Fruit fly (Drosophila melanogaster) whole organism: ENCODE results near the gene CG18262.

Experiments
- CG8478 ChIP-seq: fragments of >200 bp; optimal IDR thresholded peaks from 2 replicates; lab custom pipeline; 2018; ENCODE audit warnings: inconsistent platforms
- Dll ChIP-seq: fragments of >200 bp; optimal IDR thresholded peaks from 2 replicates; lab custom pipeline; 2017
- EcR ChIP-seq, 2 experiments: fragments of >200 bp; optimal IDR thresholded peaks; 2 replicates each; lab custom pipeline; 2017; ENCODE audit warnings: missing biosample characterization in 2 of 2, missing genetic modification characterization in 2 of 2, missing genetic modification reagents in 2 of 2
- pan ChIP-seq: fragments of >200 bp; optimal IDR thresholded peaks from 2 replicates; lab custom pipeline; 2017
- psq ChIP-seq: fragments of >200 bp; optimal IDR thresholded peaks from 2 replicates; lab custom pipeline; 2017
- usp ChIP-seq: fragments of >200 bp; optimal IDR thresholded peaks from 2 replicates; lab custom pipeline; 2017; ENCODE audit warnings: missing biosample characterization, missing genetic modification characterization, mixed read lengths

DNA sequence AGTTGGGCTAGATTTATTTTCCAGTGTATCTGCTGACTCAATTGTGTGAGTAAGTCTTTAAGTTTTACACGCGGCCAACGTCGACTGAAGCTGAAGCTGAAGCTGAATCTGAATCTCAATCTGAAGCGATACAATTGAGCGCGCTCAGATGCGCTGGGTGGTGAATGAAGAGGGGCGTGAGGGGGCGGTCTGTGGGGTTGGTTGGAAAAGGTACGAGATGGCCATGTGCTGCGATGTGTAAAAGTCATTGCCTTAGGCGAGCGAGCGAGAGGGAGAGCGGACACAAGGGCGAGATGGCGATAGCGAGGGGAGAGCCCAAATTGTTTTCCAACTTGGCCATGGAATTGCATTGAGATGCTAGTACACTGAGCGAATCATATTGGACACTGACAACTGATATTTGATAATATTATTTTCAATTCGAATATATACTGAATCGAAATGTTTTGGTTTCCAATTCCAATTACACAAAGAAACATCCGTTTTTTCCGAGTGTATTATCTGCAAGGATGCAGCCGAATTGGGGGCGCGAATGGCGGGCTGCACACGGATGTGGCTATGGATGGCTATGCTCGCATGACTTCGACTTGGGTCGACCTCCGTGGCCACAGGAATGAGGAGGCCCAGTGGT, 44.0 kb downstream of the CG18262 start:
- no peak for TF ChIP-seq usp (GFP tag; lab: Kevin White, UChicago)
- peak in 1 of 2 experiments; percentile 55 for TF ChIP-seq EcR (GFP tag; optimal IDR thresholded peaks at IDR 0.05; lab: Kevin White, UChicago)
- TF ChIP-seq pan (lab: Kevin White, UChicago) = no peak
- TF ChIP-seq psq (lab: Kevin White, UChicago) = no peak
- TF ChIP-seq Dll (lab: Kevin White, UChicago) = no peak
- no peak for TF ChIP-seq CG8478
